Worm (Caenorhabditis elegans): ENCODE measurements around the gene knl-3.

The knl-3 gene

DNA sequence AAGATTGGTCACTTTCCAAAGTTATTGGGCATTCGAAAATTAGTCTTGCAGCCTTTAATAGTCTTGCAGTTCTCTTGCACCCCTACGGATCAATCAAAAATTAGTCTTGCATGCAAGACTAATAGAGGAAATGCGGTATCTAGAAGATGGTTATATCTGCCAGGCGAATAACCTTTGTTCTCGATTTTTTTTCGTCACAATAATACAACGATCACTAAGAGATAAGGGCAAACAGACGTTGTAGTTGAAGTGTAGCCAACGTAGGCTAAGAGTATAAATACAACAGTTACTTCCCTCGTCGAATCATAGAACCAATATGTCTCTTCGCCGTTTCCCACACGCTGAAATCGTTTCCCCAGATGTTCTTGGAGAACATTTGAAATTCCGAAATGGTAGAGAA is 27.3 kb upstream of the knl-3 start, which contains the start of gene T10B5.8:
Gene T10B5.8 (plus strand): TSS at position 301 of the 400 bp plus-strand sequence.
- TF ChIP-seq ztf-4 (tag; optimal IDR thresholded peaks at IDR 0.05) (no peak), unc-39 (tag; optimal IDR thresholded peaks at IDR 0.05) (no peak), ztf-1 (GFP tag; conservative IDR thresholded peaks at IDR 0.05) (no peak), lin-13 (GFP tag; optimal IDR thresholded peaks at IDR 0.05) (no peak), blmp-1 (tag; optimal IDR thresholded peaks at IDR 0.05; ENCODE audit: insufficient read depth) (no peak), gmeb-1 (tag; optimal IDR thresholded peaks at IDR 0.05) (no peak), sem-4 (tag; optimal IDR thresholded peaks at IDR 0.05) (no peak), nhr-23 (tag; optimal IDR thresholded peaks at IDR 0.05) (no peak), unc-62 (GFP tag; optimal IDR thresholded peaks at IDR 0.05) (no peak), nhr-6 (tag; optimal IDR thresholded peaks at IDR 0.05) (no peak), mbf-1 (tag; optimal IDR thresholded peaks at IDR 0.05) (no peak), dmd-4 (tag; optimal IDR thresholded peaks at IDR 0.05) (no peak), snpc-4 (tag; optimal IDR thresholded peaks at IDR 0.05) (no peak), mab-5 (tag; optimal IDR thresholded peaks at IDR 0.05) (no peak), ZK546.5 (tag; optimal IDR thresholded peaks at IDR 0.05) (no peak), nhr-237 (tag; optimal IDR thresholded peaks at IDR 0.05) (no peak)

ce11 chrV:1845977-1846376 is 23.0 kb upstream of the knl-3 start, which contains the start of gene T10B5.7:
TSS of gene T10B5.7 (plus strand) at chrV:1846201.
- TF ChIP-seq fos-1 (tag; optimal IDR thresholded peaks at IDR 0.05), result peak; percentile 86
- TF ChIP-seq ama-1 (optimal IDR thresholded peaks at IDR 0.05), result no peak

DNA sequence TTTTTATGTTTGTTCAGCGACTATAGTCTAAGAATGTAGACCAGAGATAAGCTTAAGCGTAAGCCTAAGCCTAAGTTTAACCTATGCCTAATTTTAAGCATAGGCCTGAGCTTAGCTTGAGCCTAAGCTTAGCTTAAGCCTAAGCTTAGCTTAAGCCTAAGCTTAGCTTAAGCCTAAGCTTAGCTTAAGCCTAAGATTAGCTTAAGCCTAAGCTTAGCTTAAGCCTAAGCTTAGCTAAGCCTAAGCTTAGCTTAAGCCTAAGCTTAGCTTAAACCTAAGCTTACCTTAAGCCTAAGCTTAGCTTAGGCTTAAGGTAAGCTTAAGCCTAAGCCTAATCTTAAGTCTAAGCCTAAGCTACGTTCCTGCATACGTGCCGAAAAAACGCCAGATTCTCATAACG is 20.4 kb upstream of the knl-3 start:
- TF ChIP-seq nhr-129 (tag; optimal IDR thresholded peaks at IDR 0.05), result no peak
- TF ChIP-seq sma-9 (GFP tag; optimal IDR thresholded peaks at IDR 0.05), result no peak
- TF ChIP-seq sma-9 (tag; optimal IDR thresholded peaks at IDR 0.05), result no peak
- TF ChIP-seq unc-39 (tag; optimal IDR thresholded peaks at IDR 0.05), result no peak
- no peak for TF ChIP-seq nhr-21 (tag; optimal IDR thresholded peaks at IDR 0.05)
- no peak for TF ChIP-seq nhr-10 (tag; optimal IDR thresholded peaks at IDR 0.05)
- no peak for TF ChIP-seq gmeb-1 (tag; optimal IDR thresholded peaks at IDR 0.05)
- TF ChIP-seq ceh-82 (tag; optimal IDR thresholded peaks at IDR 0.05), result no peak
- no peak for TF ChIP-seq blmp-1 (tag; optimal IDR thresholded peaks at IDR 0.05; ENCODE audit: insufficient read depth)
- TF ChIP-seq ztf-1 (GFP tag; conservative IDR thresholded peaks at IDR 0.05), result no peak
- no peak for TF ChIP-seq alr-1 (tag; optimal IDR thresholded peaks at IDR 0.05)
- no peak for TF ChIP-seq nhr-23 (tag; optimal IDR thresholded peaks at IDR 0.05)
- TF ChIP-seq ztf-11 (tag; optimal IDR thresholded peaks at IDR 0.05), result no peak
- TF ChIP-seq elt-1 (tag; optimal IDR thresholded peaks at IDR 0.05), result no peak

- TF ChIP-seq nhr-10 (tag; optimal IDR thresholded peaks at IDR 0.05), result no peak
- TF ChIP-seq Y55F3AM.14 (GFP tag; optimal IDR thresholded peaks at IDR 0.05), result no peak
- TF ChIP-seq sma-9 (GFP tag; optimal IDR thresholded peaks at IDR 0.05), result no peak
- TF ChIP-seq sma-9 (tag; optimal IDR thresholded peaks at IDR 0.05), result no peak
- peak; percentile 23 for TF ChIP-seq nhr-25 (tag; optimal IDR thresholded peaks at IDR 0.05)
Observed at ce11 chrV:1855087-1855486, 13.9 kb upstream of the knl-3 start.

DNA sequence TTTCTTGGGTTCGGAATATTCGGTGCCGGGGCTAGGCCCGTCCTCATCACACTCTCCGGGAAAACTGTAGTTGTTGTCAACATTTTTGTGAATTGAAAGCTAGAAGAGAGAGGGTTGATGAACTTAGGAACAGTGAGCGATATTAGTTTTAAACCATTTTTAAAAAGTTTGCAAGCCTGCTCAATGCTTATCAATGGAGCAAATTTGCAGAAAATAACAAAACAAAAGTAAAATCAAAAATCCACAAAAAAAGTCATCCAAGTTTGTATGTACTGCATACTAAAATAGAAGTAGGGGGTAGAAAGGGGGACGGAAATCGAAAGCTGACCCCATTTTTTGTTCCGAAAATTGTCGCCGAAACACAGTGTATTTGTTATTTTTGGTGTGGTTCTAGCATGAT is 12.8 kb upstream of the knl-3 start, which contains the start of gene T10B5.10:
Gene T10B5.10 (minus strand): TSS at position 101 of the 400 bp plus-strand sequence.
- no peak for TF ChIP-seq ceh-16 (tag; optimal IDR thresholded peaks at IDR 0.05)

DNA sequence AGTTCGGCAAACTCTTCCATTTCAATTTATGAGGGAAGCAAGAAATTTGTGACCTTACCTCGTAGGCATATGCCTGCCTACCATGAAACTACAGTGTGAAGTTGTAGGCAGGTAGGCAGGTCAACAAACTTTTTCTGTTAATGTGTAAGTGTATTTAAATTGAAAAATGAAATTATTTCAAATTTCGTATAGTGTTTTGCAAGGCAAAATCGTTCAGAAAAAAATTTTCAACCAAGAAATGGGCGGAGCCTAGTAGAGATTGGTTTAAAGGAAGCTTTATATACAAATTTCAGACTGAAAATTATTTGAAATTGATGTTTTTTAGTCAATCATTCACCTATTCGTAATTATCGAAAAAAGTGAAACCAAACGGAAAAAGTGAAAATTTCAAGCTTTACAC is 11.2 kb upstream of the knl-3 start:
- TF ChIP-seq nhr-129 (tag; optimal IDR thresholded peaks at IDR 0.05) (no peak), sma-3 (GFP tag; optimal IDR thresholded peaks at IDR 0.05) (no peak), elt-1 (tag; optimal IDR thresholded peaks at IDR 0.05) (no peak), gmeb-1 (tag; optimal IDR thresholded peaks at IDR 0.05) (no peak), ceh-82 (tag; optimal IDR thresholded peaks at IDR 0.05) (no peak), elt-3 (tag; optimal IDR thresholded peaks at IDR 0.05) (no peak), skn-1 (tag; optimal IDR thresholded peaks at IDR 0.05) (no peak), ztf-11 (tag; optimal IDR thresholded peaks at IDR 0.05) (no peak), nhr-77 (tag; optimal IDR thresholded peaks at IDR 0.05) (no peak), mbf-1 (tag; optimal IDR thresholded peaks at IDR 0.05) (no peak), mab-5 (tag; optimal IDR thresholded peaks at IDR 0.05) (no peak), unc-62 (GFP tag; optimal IDR thresholded peaks at IDR 0.05) (no peak), mdl-1 (tag; optimal IDR thresholded peaks at IDR 0.05) (no peak), nhr-11 (tag; optimal IDR thresholded peaks at IDR 0.05) (no peak), C34F6.9 (tag; optimal IDR thresholded peaks at IDR 0.05) (no peak), ztf-1 (GFP tag; conservative IDR thresholded peaks at IDR 0.05) (no peak), R02D3.7 (tag; optimal IDR thresholded peaks at IDR 0.05) (no peak), lin-39 (tag; optimal IDR thresholded peaks at IDR 0.05) (no peak)

Data from whole organism, L2 larva.